Fruit fly (Drosophila melanogaster) whole organism, larva: ENCODE results near the gene mdy.
A peak's percentile ranks its signal among the peaks of the same experiment; 100 is the strongest.

ENCODE experiments used
- noc ChIP-seq: fragments of 200-800 bp; sonication (Bioruptor generic); optimal IDR thresholded peaks from 3 replicates; lab custom pipeline; 2019; ENCODE audit warnings: missing biosample characterization, mild to moderate bottlenecking, missing genetic modification characterization, moderate library complexity

mdy gene

DNA sequence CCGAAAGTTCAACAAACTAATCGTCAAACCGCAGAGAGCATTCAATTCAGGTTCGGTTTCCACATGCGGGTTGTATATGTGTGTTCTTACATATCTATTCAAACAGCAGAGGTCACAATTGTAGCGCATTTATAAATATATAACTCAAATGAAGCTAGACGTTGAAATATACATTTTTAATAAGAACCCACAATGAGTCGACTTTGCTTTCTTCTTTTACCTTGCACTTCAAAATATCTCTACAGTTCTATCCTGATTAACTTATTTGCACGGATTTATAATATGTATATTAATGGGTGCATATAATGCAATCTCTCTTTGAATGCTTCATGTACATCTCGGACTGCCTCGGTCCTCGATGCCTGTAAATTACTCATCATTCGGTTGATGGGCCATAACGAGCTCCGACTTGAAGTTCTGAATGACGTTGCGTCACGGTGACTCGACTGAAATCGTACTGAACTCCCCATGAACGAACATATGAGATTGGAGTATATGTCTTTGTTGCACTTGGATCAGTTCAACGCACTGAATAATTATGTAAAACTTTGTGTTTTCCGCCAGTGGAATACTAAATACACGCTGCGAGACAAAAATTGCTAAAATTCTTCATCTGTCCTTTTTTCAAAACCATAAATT is 2.0 kb downstream of the mdy start:
- no peak for TF ChIP-seq noc (tag; lab: Kevin White, UChicago)

- TF ChIP-seq noc (tag; lab: Kevin White, UChicago), result peak; percentile 93
These were observed 3.3 kb downstream of the mdy start for dm6 chr2L:16819714-16820113.

DNA sequence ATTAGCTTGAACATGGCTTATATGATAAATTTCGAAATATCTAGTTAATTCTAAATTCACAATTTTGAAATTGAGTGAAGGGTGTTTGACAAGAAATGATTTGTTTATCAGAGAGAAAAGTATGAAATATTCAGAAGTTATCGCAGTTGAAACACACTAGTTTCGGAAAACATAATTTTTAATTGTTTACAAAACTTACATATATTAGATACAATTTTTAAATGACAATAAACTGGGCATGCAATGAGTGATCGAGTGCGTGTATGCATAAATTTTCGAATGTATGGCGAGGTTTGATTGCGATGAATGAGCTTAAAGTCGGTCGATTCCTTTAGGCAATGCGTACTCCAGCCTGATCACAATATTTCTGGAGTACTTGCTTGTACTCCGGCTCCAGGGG is 4.5 kb downstream of the mdy start, which contains the start of gene CG13280:
CG13280 (minus strand) TSS at position 101 of the 400 bp plus-strand sequence.
- no peak for TF ChIP-seq noc (tag; lab: Kevin White, UChicago)

DNA sequence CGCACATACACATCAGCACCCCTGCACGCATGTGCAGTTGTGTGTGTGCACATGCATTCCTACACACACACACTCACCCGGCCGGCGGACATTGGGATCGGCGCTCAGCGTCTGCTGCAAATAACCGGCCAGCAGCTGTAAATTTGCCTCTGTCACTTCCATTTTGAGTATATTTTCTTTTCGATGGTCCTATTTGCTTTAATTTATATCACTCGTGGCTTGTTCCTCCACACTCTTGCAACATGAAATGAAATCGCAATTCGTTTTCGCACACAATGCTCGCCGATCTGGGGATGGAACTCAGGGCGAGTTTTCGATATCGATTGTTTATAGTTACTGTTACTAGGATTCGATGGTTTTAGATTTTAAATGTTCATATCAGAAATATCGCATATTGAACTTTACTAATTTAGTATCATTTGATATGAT is 8.5 kb downstream of the mdy start, which contains the start of gene Cse1:
Cse1 (minus strand) TSS at position 303 of the 429 bp plus-strand sequence.
- peak; percentile 31 for TF ChIP-seq noc (tag; lab: Kevin White, UChicago)

DNA sequence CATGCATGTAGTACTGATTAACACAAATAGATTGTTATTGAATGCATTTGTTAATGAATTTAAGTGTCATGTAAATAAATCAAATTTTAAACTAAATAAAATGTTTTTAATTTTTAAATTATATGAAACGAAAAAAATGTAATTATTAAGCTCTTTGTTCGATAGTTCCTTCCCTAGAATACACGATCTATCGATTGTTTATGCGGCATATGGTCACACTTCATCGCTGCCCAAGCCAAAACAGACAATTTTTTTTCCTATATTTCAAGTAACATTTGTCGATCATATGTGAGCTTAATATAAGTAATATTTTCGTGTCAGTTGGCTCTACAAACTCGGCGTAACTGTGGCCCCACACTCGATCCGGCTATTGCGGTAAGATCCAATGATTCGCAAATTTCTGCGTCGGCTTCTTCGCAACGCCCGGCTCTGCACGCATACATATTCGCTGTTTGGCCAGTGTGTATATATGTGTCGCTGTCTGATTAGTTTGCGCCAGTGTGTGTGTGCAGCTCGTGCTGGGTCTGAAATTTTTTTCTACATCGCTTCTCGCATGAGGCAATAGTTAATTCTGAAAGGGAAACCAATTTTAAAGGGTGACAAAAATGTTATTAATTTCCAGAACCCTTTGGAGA is 10.5 kb downstream of the mdy start, which contains the start of gene AspRS-m:
AspRS-m (plus strand) TSS at position 207 of the 635 bp plus-strand sequence.
- no peak for TF ChIP-seq noc (tag; lab: Kevin White, UChicago)

dm6 chr2L:16834402-16834801 is 17.9 kb downstream of the mdy start, which contains the start of gene CG13282:
CG13282 (minus strand) TSS chr2L:16834502.
- TF ChIP-seq noc (tag; lab: Kevin White, UChicago), result no peak

dm6 chr2L:16837158-16837557 is 20.7 kb downstream of the mdy start, which contains the start of gene Nepl9:
Nepl9 (minus strand) TSS chr2L:16837258.
- TF ChIP-seq noc (tag; lab: Kevin White, UChicago), result no peak

DNA sequence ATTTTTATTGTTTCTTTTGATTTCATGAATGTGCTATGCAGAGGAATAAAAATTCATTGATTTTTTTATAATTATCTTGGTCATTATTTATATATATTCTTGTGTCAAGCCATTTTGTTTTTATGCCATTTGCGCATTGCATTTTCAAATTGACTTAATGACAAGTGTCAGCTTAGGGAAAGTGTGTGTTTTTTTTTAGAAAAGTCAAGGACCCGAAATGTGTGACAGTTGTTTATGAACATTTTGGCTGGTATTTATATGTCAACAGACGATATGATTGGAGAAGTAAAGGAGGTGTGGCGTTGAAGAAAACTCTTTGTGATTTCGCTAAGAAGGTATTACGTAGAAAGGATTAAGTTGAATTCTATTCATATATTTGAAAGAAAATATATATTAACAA is 21.2 kb downstream of the mdy start, which contains the start of the genes SclA and SclB:
SclA (plus strand) TSS at position 301 of the 400 bp plus-strand sequence.
SclB (plus strand) TSS at position 301 of the 400 bp plus-strand sequence.
- TF ChIP-seq noc (tag; lab: Kevin White, UChicago), result no peak

DNA sequence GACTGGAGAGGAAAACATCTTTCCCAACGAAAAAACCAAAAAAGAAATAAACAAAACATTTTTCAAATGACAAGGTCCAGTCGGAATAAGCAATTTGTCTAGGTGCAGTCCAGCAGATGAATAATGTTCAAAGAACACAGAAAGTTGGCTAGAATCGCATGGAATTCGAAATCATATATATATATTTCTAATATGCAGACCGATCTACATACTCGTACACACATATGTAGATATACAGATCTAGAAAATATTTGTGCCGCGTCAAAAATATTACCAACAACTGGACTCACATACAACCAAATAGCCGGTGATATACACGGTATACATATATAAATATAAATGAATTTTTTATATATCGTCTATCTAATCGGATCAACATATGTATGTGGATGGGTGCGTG is 23.2 kb downstream of the mdy start:
- no peak for TF ChIP-seq noc (tag; lab: Kevin White, UChicago)

DNA sequence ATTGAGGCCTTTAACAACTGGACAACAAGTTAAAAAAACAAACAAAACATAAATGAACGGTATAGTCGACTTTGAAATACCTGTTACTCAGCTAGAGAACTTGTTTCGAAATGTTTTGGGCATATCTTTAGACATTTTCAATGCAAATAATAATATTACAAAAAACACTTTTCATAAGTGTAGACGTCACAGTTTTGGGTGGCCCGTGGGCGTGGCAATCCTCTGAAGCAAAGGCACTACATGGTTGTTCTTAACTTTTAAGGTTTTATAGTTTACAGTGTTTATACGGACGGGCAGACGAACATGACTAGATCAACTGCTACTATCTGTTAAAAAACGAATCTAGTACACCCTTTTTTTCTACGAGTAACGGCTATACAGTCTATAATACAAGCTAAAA is 26.0 kb downstream of the mdy start:
- no peak for TF ChIP-seq noc (tag; lab: Kevin White, UChicago)

DNA sequence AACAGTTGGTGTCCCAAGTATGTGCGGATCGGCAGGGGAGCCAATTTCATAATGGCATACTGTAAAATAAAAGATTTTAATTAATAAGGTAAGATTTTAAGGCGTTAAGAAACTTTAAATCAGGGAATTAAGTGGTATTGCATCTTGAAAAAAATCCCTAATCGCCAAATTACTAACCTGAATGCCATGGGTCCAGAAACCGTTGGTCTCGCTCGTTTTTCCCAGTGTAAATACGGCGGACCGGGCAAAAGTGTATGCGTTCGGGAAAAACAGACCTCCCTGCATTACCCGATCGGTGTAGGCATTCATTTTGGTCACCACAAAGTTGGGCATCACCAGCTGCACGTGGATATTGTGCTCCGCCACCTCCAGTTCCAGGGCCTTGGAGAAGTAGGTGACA is 26.9 kb downstream of the mdy start:
- TF ChIP-seq noc (tag; lab: Kevin White, UChicago), result no peak

DNA sequence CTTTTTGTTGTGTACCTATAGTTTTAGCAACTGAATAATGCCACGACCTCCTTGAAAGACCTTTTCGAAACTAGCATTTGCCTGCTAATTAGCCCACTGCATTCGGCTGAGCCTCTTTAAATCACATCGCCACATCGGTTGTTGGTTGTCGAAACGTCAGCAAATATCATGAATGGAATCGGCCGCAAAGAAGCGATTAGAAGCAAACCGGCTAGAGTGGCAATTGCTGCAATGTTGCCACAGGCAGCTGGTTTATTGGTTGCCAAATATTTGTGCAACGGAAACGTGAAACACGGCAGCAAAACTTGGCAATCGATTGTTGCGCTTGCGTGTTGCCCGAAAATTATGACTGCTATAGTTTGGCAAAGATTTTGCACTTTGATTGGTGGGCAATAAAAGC is 28.7 kb downstream of the mdy start:
- no peak for TF ChIP-seq noc (tag; lab: Kevin White, UChicago)

DNA sequence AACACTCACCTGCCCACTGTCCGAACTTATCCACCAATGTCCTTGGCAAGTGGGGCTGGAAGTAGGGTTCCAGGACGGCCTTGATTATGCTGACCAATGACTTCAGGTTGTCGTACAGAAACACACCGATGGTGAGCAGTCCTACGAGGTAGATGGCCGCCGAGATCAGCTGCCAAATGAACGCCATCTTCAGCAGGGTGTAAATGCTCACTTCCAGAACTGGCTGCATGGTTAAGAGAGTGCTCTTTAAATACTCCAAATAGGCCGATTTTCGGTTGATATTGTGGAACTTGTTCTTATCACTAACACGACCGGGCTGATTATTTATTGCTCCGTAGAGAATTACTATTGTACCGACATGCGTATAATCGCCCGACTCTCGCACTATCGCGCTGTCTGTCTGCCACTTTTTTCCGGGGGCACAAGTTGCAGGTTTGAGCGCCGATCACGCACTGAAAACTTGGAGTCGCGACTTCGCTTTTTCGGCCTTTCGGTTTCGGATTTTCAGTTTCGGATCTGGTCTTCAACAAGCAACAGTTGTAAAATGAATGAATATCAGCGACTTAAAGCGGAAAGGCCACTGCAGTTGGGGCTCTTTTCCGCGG is 30.4 kb downstream of the mdy start:
- TF ChIP-seq noc (tag; lab: Kevin White, UChicago), result peak; percentile 55

DNA sequence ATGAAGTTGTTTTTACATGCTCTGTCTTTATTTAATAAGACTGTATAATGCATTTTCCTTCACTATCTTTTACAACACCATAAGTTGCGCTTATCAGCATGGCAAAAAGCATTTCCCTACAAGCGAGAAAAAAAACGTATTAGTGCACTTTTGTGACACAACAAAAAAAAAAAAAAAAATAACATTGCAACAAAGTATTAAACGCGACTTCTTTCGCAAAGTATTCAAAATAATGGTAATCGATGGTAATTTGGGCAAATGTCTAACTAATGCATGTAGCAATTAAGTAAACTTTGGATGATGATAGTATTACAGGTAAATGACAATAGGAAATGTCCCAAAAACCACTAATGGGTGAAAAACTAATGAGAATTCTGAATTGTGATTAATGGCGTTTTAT is 31.5 kb downstream of the mdy start:
- no peak for TF ChIP-seq noc (tag; lab: Kevin White, UChicago)

dm6 chr2L:16848670-16849069 is 32.2 kb downstream of the mdy start, which contains the start of gene CG13284:
CG13284 (minus strand) TSS chr2L:16848716.
- no peak for TF ChIP-seq noc (tag; lab: Kevin White, UChicago)

- no peak for TF ChIP-seq noc (tag; lab: Kevin White, UChicago)
These were observed 34.0 kb downstream of the mdy start for dm6 chr2L:16850442-16850841.
